Worm (Caenorhabditis elegans) whole organism, mixed stage, embryonic: ENCODE measurements around the gene R07E5.19.

Experiments used
- M03D4.4 ChIP-seq: sonication (generic microtip); optimal IDR thresholded peaks from 2 replicates; lab custom pipeline; 2017; ENCODE audit warnings: mild to moderate bottlenecking, missing genetic modification characterization, missing compliant biosample characterization
- ceh-43 ChIP-seq: fragments of 200-800 bp; sonication (Bioruptor generic); optimal IDR thresholded peaks from 2 replicates; lab custom pipeline; 2018; ENCODE audit warnings: mild to moderate bottlenecking, missing genetic modification characterization, moderate library complexity, missing compliant biosample characterization
- lsy-2 ChIP-seq: fragments of 150-350 bp; optimal IDR thresholded peaks from 2 replicates; lab custom pipeline; 2014; ENCODE audit warnings: missing biosample characterization, missing genetic modification characterization
- pha-4 ChIP-seq: fragments of 150-350 bp; optimal IDR thresholded peaks from 2 replicates; lab custom pipeline; 2018; ENCODE audit warnings: missing biosample characterization, missing genetic modification reagents, missing genetic modification characterization
- snpc-4 ChIP-seq: fragments of 150-350 bp; optimal IDR thresholded peaks from 2 replicates; lab custom pipeline; 2014; ENCODE audit warnings: missing biosample characterization, missing genetic modification characterization
- unc-39 ChIP-seq: fragments of 150-350 bp; optimal IDR thresholded peaks from 2 replicates; lab custom pipeline; 2014; ENCODE audit warnings: missing biosample characterization, missing genetic modification characterization

ce11 chrIII:4374854-4375253 lies 43.0 kb downstream of the R07E5.19 start, which contains the start of gene pals-26:
- TF ChIP-seq snpc-4 (tag; lab: Kevin White, UChicago) (no peak), unc-39 (tag; lab: Kevin White, UChicago) (no peak), ceh-43 (no peak), lsy-2 (tag; lab: Kevin White, UChicago) (no peak), pha-4 (tag; lab: Kevin White, UChicago) (no peak), M03D4.4 (tag; lab: Kevin White, UChicago) (no peak)
